Worm (Caenorhabditis elegans) whole organism, late embryonic: ENCODE data around the gene atf-7.

Experiments used
- C08G9.2 ChIP-seq: sonication (generic microtip); optimal IDR thresholded peaks from 2 replicates; lab custom pipeline; 2016; ENCODE audit warnings: mild to moderate bottlenecking, missing genetic modification characterization, moderate library complexity, missing compliant biosample characterization
- K02D7.2 ChIP-seq: sonication (generic microtip); optimal IDR thresholded peaks from 2 replicates; lab custom pipeline; 2017; ENCODE audit warnings: mild to moderate bottlenecking, missing genetic modification characterization, missing compliant biosample characterization
- K09A11.1 ChIP-seq: sonication (generic microtip); optimal IDR thresholded peaks from 2 replicates; lab custom pipeline; 2017; ENCODE audit warnings: antibody characterized with exemption, mild to moderate bottlenecking, missing genetic modification characterization, missing compliant biosample characterization; ENCODE audit not compliant: insufficient read depth
- T23F11.4 ChIP-seq: fragments of 200-800 bp; sonication (Bioruptor generic); optimal IDR thresholded peaks from 2 replicates; lab custom pipeline; 2018; ENCODE audit warnings: mild to moderate bottlenecking, missing genetic modification characterization, missing compliant biosample characterization
- ama-1 ChIP-seq: fragments of 150-350 bp; optimal IDR thresholded peaks from 2 replicates; lab custom pipeline; 2014
- ceh-14 ChIP-seq: sonication (generic microtip); optimal IDR thresholded peaks from 2 replicates; lab custom pipeline; 2016; ENCODE audit warnings: missing genotype, missing genetic modification characterization, missing compliant biosample characterization
- ceh-24 ChIP-seq: sonication (generic microtip); optimal IDR thresholded peaks from 2 replicates; lab custom pipeline; 2016; ENCODE audit warnings: mild to moderate bottlenecking, missing genetic modification characterization, missing compliant biosample characterization
- ceh-31 ChIP-seq: sonication (generic microtip); optimal IDR thresholded peaks from 2 replicates; lab custom pipeline; 2016; ENCODE audit warnings: missing genetic modification characterization, missing compliant biosample characterization
- ceh-34 ChIP-seq: sonication (generic microtip); optimal IDR thresholded peaks from 2 replicates; lab custom pipeline; 2016; ENCODE audit warnings: mild to moderate bottlenecking, missing genetic modification characterization, missing compliant biosample characterization
- che-1 ChIP-seq: sonication (generic microtip); optimal IDR thresholded peaks from 2 replicates; lab custom pipeline; 2016; ENCODE audit warnings: mild to moderate bottlenecking, missing genetic modification characterization, missing compliant biosample characterization
- dve-1 ChIP-seq: sonication (generic microtip); optimal IDR thresholded peaks from 2 replicates; lab custom pipeline; 2017; ENCODE audit warnings: antibody characterized with exemption, mild to moderate bottlenecking, missing genetic modification characterization, missing compliant biosample characterization
- fkh-10 ChIP-seq: fragments of 150-350 bp; optimal IDR thresholded peaks from 2 replicates; lab custom pipeline; 2014; ENCODE audit warnings: missing biosample characterization, missing genetic modification reagents, missing genetic modification characterization
- gmeb-2 ChIP-seq: sonication (generic microtip); optimal IDR thresholded peaks from 2 replicates; lab custom pipeline; 2016; ENCODE audit warnings: missing genetic modification characterization, inconsistent platforms, missing compliant biosample characterization
- hlh-13 ChIP-seq: fragments of 200-800 bp; sonication (Bioruptor generic); optimal IDR thresholded peaks from 2 replicates; lab custom pipeline; 2018; ENCODE audit warnings: mild to moderate bottlenecking, missing genetic modification characterization, missing compliant biosample characterization
- hlh-30 ChIP-seq: sonication (generic microtip); optimal IDR thresholded peaks from 2 replicates; lab custom pipeline; 2017; ENCODE audit warnings: antibody characterized with exemption, missing genetic modification characterization, missing compliant biosample characterization; ENCODE audit not compliant: insufficient read depth
- hlh-8 ChIP-seq: sonication (generic microtip); optimal IDR thresholded peaks from 2 replicates; lab custom pipeline; 2016; ENCODE audit warnings: missing genotype, missing genetic modification characterization, missing compliant biosample characterization
- lim-6 ChIP-seq: sonication (generic microtip); optimal IDR thresholded peaks from 2 replicates; lab custom pipeline; 2016; ENCODE audit warnings: missing genetic modification characterization, missing compliant biosample characterization
- madf-2 ChIP-seq: sonication (generic microtip); optimal IDR thresholded peaks from 2 replicates; lab custom pipeline; 2017; ENCODE audit warnings: missing genetic modification characterization, missing compliant biosample characterization
- mec-3 ChIP-seq: sonication (generic microtip); optimal IDR thresholded peaks from 2 replicates; lab custom pipeline; 2016; ENCODE audit warnings: borderline replicate concordance, missing genetic modification characterization, missing compliant biosample characterization
- nfya-1 ChIP-seq: sonication (generic microtip); optimal IDR thresholded peaks from 2 replicates; lab custom pipeline; 2017; ENCODE audit warnings: missing genetic modification characterization, mild to moderate bottlenecking, missing compliant biosample characterization, antibody characterized with exemption, moderate library complexity
- nhr-11 ChIP-seq: fragments of 150-350 bp; optimal IDR thresholded peaks from 2 replicates; lab custom pipeline; 2014; ENCODE audit warnings: missing biosample characterization, missing genetic modification characterization
- pag-3 ChIP-seq: sonication (generic microtip); optimal IDR thresholded peaks from 2 replicates; lab custom pipeline; 2016; ENCODE audit warnings: missing compliant biosample characterization, missing genetic modification characterization, borderline replicate concordance
- pat-9 ChIP-seq: fragments of 200-800 bp; sonication (Bioruptor generic); optimal IDR thresholded peaks from 2 replicates; lab custom pipeline; 2018; ENCODE audit warnings: mild to moderate bottlenecking, missing genetic modification characterization, moderate library complexity, missing compliant biosample characterization
- pax-1 ChIP-seq: fragments of 150-350 bp; optimal IDR thresholded peaks from 2 replicates; lab custom pipeline; 2014; ENCODE audit warnings: missing biosample characterization, missing genetic modification characterization
- pha-2 ChIP-seq: sonication (generic microtip); optimal IDR thresholded peaks from 2 replicates; lab custom pipeline; 2017; ENCODE audit warnings: mild to moderate bottlenecking, missing genetic modification characterization, missing compliant biosample characterization
- pros-1 ChIP-seq: fragments of 150-350 bp; optimal IDR thresholded peaks from 2 replicates; lab custom pipeline; 2014; ENCODE audit warnings: missing biosample characterization, missing genetic modification reagents, missing genetic modification characterization
- rnt-1 ChIP-seq: sonication (generic microtip); optimal IDR thresholded peaks from 2 replicates; lab custom pipeline; 2016; ENCODE audit warnings: missing genetic modification characterization, missing compliant biosample characterization
- sdc-2 ChIP-seq: sonication (generic microtip); optimal IDR thresholded peaks from 2 replicates; lab custom pipeline; 2016; ENCODE audit warnings: missing genotype, missing genetic modification characterization, missing compliant biosample characterization
- sox-4 ChIP-seq: sonication (generic microtip); optimal IDR thresholded peaks from 2 replicates; lab custom pipeline; 2017; ENCODE audit warnings: mild to moderate bottlenecking, missing genetic modification characterization, inconsistent platforms, missing compliant biosample characterization
- syd-9 ChIP-seq: sonication (generic microtip); optimal IDR thresholded peaks from 2 replicates; lab custom pipeline; 2016; ENCODE audit warnings: mild to moderate bottlenecking, missing genetic modification characterization, moderate library complexity, missing compliant biosample characterization
- unc-42 ChIP-seq: sonication (generic microtip); optimal IDR thresholded peaks from 2 replicates; lab custom pipeline; 2016; ENCODE audit warnings: missing genotype, missing genetic modification characterization, missing compliant biosample characterization
- unc-86 ChIP-seq: sonication (generic microtip); optimal IDR thresholded peaks from 2 replicates; lab custom pipeline; 2016; ENCODE audit warnings: missing genetic modification characterization, missing compliant biosample characterization

atf-7 gene

ce11 chrIII:4517781-4518180, 18.9 kb upstream of the atf-7 start:
- TF ChIP-seq hlh-30 (no peak), sdc-2 (tag; lab: Kevin White, UChicago) (no peak), K02D7.2 (tag; lab: Kevin White, UChicago) (no peak), pag-3 (tag; lab: Kevin White, UChicago) (no peak), hlh-13 (GFP tag; lab: Kevin White, UChicago) (no peak), T23F11.4 (no peak), pha-2 (tag; lab: Kevin White, UChicago) (no peak), lim-6 (tag; lab: Kevin White, UChicago) (no peak), unc-86 (tag; lab: Kevin White, UChicago) (no peak), sox-4 (tag; lab: Kevin White, UChicago) (no peak), fkh-10 (GFP tag; lab: Kevin White, UChicago) (no peak), K09A11.1 (no peak), ceh-14 (tag; lab: Kevin White, UChicago) (no peak), nfya-1 (no peak), ama-1 (lab: Kevin White, UChicago) (no peak), pax-1 (tag; lab: Kevin White, UChicago) (no peak)

- no peak for TF ChIP-seq syd-9
- peak; percentile 56 for TF ChIP-seq ceh-31
- TF ChIP-seq unc-42, result peak; percentile 72
- peak; percentile 19 for TF ChIP-seq nfya-1
- no peak for TF ChIP-seq pax-1 (tag; lab: Kevin White, UChicago)
Observed at ce11 chrIII:4515173-4515572, 16.3 kb upstream of the atf-7 start.

- no peak for TF ChIP-seq unc-86 (tag; lab: Kevin White, UChicago)
- TF ChIP-seq hlh-30, result peak; percentile 63
- TF ChIP-seq unc-42, result peak; percentile 46
- TF ChIP-seq ceh-31, result peak; percentile 65
- peak; percentile 5 for TF ChIP-seq ceh-34
- TF ChIP-seq che-1, result no peak
- TF ChIP-seq ceh-14 (tag; lab: Kevin White, UChicago), result peak; percentile 0
Observed at ce11 chrIII:4513926-4514325, 15.1 kb upstream of the atf-7 start.

- TF ChIP-seq C08G9.2, result no peak
- TF ChIP-seq unc-86 (tag; lab: Kevin White, UChicago), result no peak
- TF ChIP-seq ceh-31, result peak; percentile 4
- peak; percentile 32 for TF ChIP-seq pat-9
- no peak for TF ChIP-seq nhr-11 (tag; lab: Kevin White, UChicago)
- peak; percentile 60 for TF ChIP-seq nfya-1
- no peak for TF ChIP-seq hlh-8 (tag; lab: Kevin White, UChicago)
- TF ChIP-seq hlh-30, result peak; percentile 40
- TF ChIP-seq gmeb-2 (tag; lab: Kevin White, UChicago), result no peak
- TF ChIP-seq dve-1 (tag; lab: Kevin White, UChicago), result no peak
- TF ChIP-seq madf-2 (tag; lab: Kevin White, UChicago), result no peak
- peak; percentile 2 for TF ChIP-seq pax-1 (tag; lab: Kevin White, UChicago)
- no peak for TF ChIP-seq unc-42
- no peak for TF ChIP-seq ceh-24 (tag; lab: Kevin White, UChicago)
- TF ChIP-seq pros-1 (tag; lab: Kevin White, UChicago), result no peak
- TF ChIP-seq K09A11.1, result peak; percentile 0
- TF ChIP-seq mec-3 (tag; lab: Kevin White, UChicago), result no peak
- no peak for TF ChIP-seq hlh-13 (GFP tag; lab: Kevin White, UChicago)
- peak; percentile 38 for TF ChIP-seq rnt-1 (tag; lab: Kevin White, UChicago)
Observed at ce11 chrIII:4508064-4508905, 9.4 kb upstream of the atf-7 start, which contains the start of the genes cct-5 and F25F2.1. TSS of gene cct-5 (minus strand) at chrIII:4508114. TSS of gene F25F2.1 (plus strand) at chrIII:4508855.
